Fruit fly (Drosophila melanogaster): Measurements from ENCODE around the gene Dip-B.

- TF ChIP-seq kni (GFP tag; optimal IDR thresholded peaks at IDR 0.05) (no peak), z (GFP tag; IDR thresholded peaks at IDR 0.05) (peak; percentile 51; the same call in 2 of the 3 replicates), scrt (GFP tag; optimal IDR thresholded peaks at IDR 0.05) (no peak), Atf-2 (GFP tag; optimal IDR thresholded peaks at IDR 0.05) (no peak), Xbp1 (GFP tag; optimal IDR thresholded peaks at IDR 0.05) (no peak), CG17802 (tag; optimal IDR thresholded peaks at IDR 0.05) (no peak), Chrac-16 (GFP tag; optimal IDR thresholded peaks at IDR 0.05) (no peak), Optix (GFP tag; IDR thresholded peaks at IDR 0.05) (no peak), CG7786 (GFP tag; optimal IDR thresholded peaks at IDR 0.05) (no peak), Dp (GFP tag; optimal IDR thresholded peaks at IDR 0.05) (no peak), CG12104 (GFP tag; optimal IDR thresholded peaks at IDR 0.05) (no peak), Eip74EF (GFP tag; optimal IDR thresholded peaks at IDR 0.05) (no peak), Hr3 (GFP tag; optimal IDR thresholded peaks at IDR 0.05) (no peak)
Measured at dm6 chr3R:13735304-13735898, 46.7 kb upstream of the Dip-B start.

Data from whole organism, embryonic.